In the genomic region with DNA sequence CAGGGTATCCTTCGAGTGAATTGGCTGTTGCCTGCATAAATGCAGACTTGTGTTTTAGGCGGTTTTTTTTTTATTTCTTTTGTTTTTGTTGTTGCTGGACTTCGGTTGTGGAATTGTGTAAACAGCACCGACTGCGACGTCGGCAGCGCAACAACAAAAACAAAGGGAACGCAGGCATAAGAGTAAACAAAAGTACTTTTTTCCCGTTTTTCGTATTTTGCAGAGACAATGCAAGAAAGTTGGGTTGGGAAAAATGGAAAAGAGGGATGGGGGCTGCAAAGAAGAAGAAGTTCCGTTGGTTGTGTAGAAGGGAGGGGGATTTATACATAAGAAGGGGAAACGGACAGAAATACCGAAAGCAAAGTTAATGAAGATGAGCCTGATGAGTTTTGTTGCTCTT, we compare ENCODE assay signal across 1 fruit fly cellular context.
TF ChIP-seq lines count a peak whose summit lies in the region.

No protein-coding gene starts in this region.

TF ChIP-seq in whole organism, embryonic, 481 proteins besides CTCF, POLR2A, EP300 and RAD21 (continued from another document):
- TF ChIP-seq chinmo (GFP tag; IDR thresholded peaks at IDR 0.05; lab: Robert Waterston, UW; ENCODE audit: partially characterized antibody) (0 out of 4 replicates have a peak, but pooled peaks have one; percentile 52), Taf1 (GFP tag; IDR thresholded peaks at IDR 0.05; lab: Robert Waterston, UW) (no peak), Hmx (GFP tag; optimal IDR thresholded peaks at IDR 0.05; lab: Kevin White, UChicago) (no peak), slbo (GFP tag; IDR thresholded peaks at IDR 0.05; lab: Robert Waterston, UW) (no peak), Atf6 (GFP tag; IDR thresholded peaks at IDR 0.05; lab: Robert Waterston, UW) (no peak), CG6175 (GFP tag; IDR thresholded peaks at IDR 0.05; lab: Robert Waterston, UW) (no peak), stwl (tag; optimal IDR thresholded peaks at IDR 0.05; lab: Kevin White, UChicago) (no peak), CG2199 (GFP tag; IDR thresholded peaks at IDR 0.05; lab: Robert Waterston, UW) (0 out of 3 replicates have a peak, but pooled peaks have one; percentile 63), zen2 (GFP tag; IDR thresholded peaks at IDR 0.05; lab: Robert Waterston, UW; ENCODE audit: partially characterized antibody) (no peak)
